Fruit fly (Drosophila melanogaster): Measurements from ENCODE around the gene CkIIalpha-i3.

Gene CkIIalpha-i3

DNA sequence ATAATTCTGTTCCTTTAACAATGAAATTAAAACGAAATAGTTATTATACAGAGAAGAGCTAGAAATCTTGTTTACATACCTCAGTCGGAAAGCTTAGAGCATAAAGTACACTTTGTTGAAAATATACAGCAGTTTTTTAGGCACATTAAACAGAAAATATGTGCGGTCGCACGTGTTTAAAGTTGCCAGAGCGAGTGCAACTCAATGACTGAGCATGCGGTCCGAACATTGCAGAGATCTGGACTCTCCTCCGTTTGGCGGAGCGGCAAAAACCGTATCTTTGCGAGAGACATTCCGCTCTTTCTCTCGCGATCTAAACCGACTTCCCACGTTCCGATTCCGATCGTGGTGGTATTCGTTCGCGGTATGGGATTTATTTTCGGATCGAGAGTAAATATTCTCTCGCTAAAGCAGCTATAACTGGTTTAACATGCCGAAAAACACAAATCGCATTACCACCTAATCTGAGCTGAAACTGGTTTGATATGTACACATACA is 2.4 kb downstream of the CkIIalpha-i3 start, which contains the start of gene CG13895 (continued):
- no peak for TF ChIP-seq Ets96B (tag; optimal IDR thresholded peaks at IDR 0.05)
- no peak for TF ChIP-seq fd85E (GFP tag; optimal IDR thresholded peaks at IDR 0.05)
- TF ChIP-seq CG4318 (GFP tag; optimal IDR thresholded peaks at IDR 0.05): no peak
- peak; percentile 21 to 26 for TF ChIP-seq ss (GFP tag; optimal IDR thresholded peaks at IDR 0.05)
- TF ChIP-seq CG6854 (GFP tag; optimal IDR thresholded peaks at IDR 0.05): peak; percentile 37

DNA sequence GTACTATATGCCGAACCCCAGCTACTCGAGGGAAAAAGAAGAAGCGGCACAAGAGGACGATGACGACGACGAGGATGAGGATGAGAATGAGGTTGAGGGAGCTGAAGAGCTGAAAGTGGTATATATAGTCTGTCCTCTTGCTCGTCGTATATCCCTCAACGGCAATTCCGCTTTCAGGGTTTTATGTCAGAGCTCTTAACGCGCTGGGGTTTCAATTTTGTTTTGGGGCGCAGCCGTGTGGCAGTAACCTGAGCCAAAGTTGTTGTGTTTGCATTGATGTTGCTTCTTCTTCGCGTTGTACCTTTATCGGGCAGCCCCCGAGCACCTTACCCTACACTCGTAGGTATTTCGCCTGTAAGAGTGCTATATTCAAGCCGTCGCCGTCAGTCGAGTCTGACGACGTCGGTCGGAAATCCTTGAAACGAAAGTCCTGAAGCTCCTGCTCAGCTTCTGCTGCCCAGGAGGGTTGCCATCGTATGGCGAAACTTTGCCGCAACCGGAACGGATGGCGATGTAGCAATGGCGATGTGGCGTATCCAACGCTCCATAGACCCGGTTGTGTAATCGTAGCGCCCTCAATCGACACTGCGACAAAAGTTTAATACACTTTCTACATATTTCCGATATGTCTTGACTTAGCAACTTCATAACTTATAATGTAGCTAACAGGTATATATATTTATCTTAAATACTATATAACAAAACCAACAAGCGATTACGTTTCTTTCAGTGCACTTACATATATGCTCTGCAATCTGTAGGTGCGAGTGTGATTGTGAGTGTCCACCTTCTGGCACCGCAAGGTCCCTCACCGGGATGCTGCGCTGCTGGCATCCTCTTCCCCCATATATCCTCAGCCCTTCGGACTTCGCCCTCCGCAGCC is 5.5 kb downstream of the CkIIalpha-i3 start:
- no peak for TF ChIP-seq Sox15 (GFP tag; optimal IDR thresholded peaks at IDR 0.05)
- no peak for TF ChIP-seq net (GFP tag; optimal IDR thresholded peaks at IDR 0.05)
- peak; percentile 50 for TF ChIP-seq CG32006 (GFP tag; optimal IDR thresholded peaks at IDR 0.05)
- TF ChIP-seq Met (GFP tag; optimal IDR thresholded peaks at IDR 0.05): peak; percentile 25
- TF ChIP-seq CG10631 (GFP tag; optimal IDR thresholded peaks at IDR 0.05): peak; percentile 17
- peak; percentile 19 for TF ChIP-seq fd59A (GFP tag; optimal IDR thresholded peaks at IDR 0.05)
- peak; percentile 10 for TF ChIP-seq topi (GFP tag; optimal IDR thresholded peaks at IDR 0.05)
- TF ChIP-seq CG6808 (GFP tag; optimal IDR thresholded peaks at IDR 0.05): peak; percentile 51
- peak; percentile 35 for TF ChIP-seq Smox (GFP tag; optimal IDR thresholded peaks at IDR 0.05)
- TF ChIP-seq CG6854 (GFP tag; optimal IDR thresholded peaks at IDR 0.05): no peak
- peak; percentile 17 for TF ChIP-seq CG11762 (GFP tag; optimal IDR thresholded peaks at IDR 0.05; ENCODE audit: insufficient read depth)
- TF ChIP-seq cyc (GFP tag; optimal IDR thresholded peaks at IDR 0.05): peak; percentile 25
- peak; percentile 4 for TF ChIP-seq Hr39 (GFP tag; optimal IDR thresholded peaks at IDR 0.05)
- TF ChIP-seq ss (GFP tag; optimal IDR thresholded peaks at IDR 0.05): peak in 1 of 2 experiments; percentile 19
- no peak for TF ChIP-seq Blimp-1 (GFP tag; optimal IDR thresholded peaks at IDR 0.05)
- peak; percentile 1 for TF ChIP-seq CG31627 (GFP tag; optimal IDR thresholded peaks at IDR 0.05)
- TF ChIP-seq Gug (GFP tag; IDR thresholded peaks at IDR 0.05): peak; percentile 37; the same call in 1 of the 2 replicates
- no peak for TF ChIP-seq fd85E (GFP tag; optimal IDR thresholded peaks at IDR 0.05)
- no peak for TF ChIP-seq CG11902 (GFP tag; optimal IDR thresholded peaks at IDR 0.05)
- TF ChIP-seq acj6 (GFP tag; optimal IDR thresholded peaks at IDR 0.05): peak; percentile 33
- no peak for TF ChIP-seq fkh (GFP tag; optimal IDR thresholded peaks at IDR 0.05)
- TF ChIP-seq CG8119 (GFP tag; IDR thresholded peaks at IDR 0.05): peak; percentile 48; the same call in 2 of the 3 replicates
- TF ChIP-seq CG9139 (GFP tag; optimal IDR thresholded peaks at IDR 0.05): no peak
- peak; percentile 53 for TF ChIP-seq CG3032 (tag; optimal IDR thresholded peaks at IDR 0.05)
- peak; percentile 70; the same call in 2 of the 3 replicates for TF ChIP-seq eg (GFP tag; IDR thresholded peaks at IDR 0.05)
- TF ChIP-seq Sox102F (GFP tag; optimal IDR thresholded peaks at IDR 0.05): no peak
- peak; percentile 46 for TF ChIP-seq OdsH (GFP tag; optimal IDR thresholded peaks at IDR 0.05)
- TF ChIP-seq dsx (GFP tag; optimal IDR thresholded peaks at IDR 0.05; ENCODE audit: poor library complexity, severe bottlenecking): peak; percentile 38
- no peak for TF ChIP-seq Sox14 (GFP tag; optimal IDR thresholded peaks at IDR 0.05)
- peak; percentile 59 for TF ChIP-seq Ets96B (tag; optimal IDR thresholded peaks at IDR 0.05)
- TF ChIP-seq achi (GFP tag; optimal IDR thresholded peaks at IDR 0.05): peak; percentile 47
- peak; percentile 5 for TF ChIP-seq CG7368 (GFP tag; optimal IDR thresholded peaks at IDR 0.05)
- TF ChIP-seq pdm3 (GFP tag; optimal IDR thresholded peaks at IDR 0.05): peak; percentile 30
- TF ChIP-seq CG1621 (tag; optimal IDR thresholded peaks at IDR 0.05): peak; percentile 34
- TF ChIP-seq CG3919 (GFP tag; optimal IDR thresholded peaks at IDR 0.05): peak; percentile 42
- peak; percentile 63; the same call in 2 of the 3 replicates for TF ChIP-seq CG6163 (GFP tag; IDR thresholded peaks at IDR 0.05)
- peak; percentile 48 for TF ChIP-seq Hr4 (GFP tag; optimal IDR thresholded peaks at IDR 0.05)
- TF ChIP-seq lz (GFP tag; optimal IDR thresholded peaks at IDR 0.05): peak; percentile 19
- TF ChIP-seq CG6792 (GFP tag; optimal IDR thresholded peaks at IDR 0.05): peak; percentile 32
- TF ChIP-seq salr (GFP tag; optimal IDR thresholded peaks at IDR 0.05): peak in 1 of 2 experiments; percentile 27
- TF ChIP-seq Eip93F (GFP tag; optimal IDR thresholded peaks at IDR 0.05): no peak
- peak; percentile 55 for TF ChIP-seq CG15336 (GFP tag; IDR thresholded peaks at IDR 0.05)
- TF ChIP-seq CG8319 (GFP tag; optimal IDR thresholded peaks at IDR 0.05): no peak
- TF ChIP-seq Eip78C (GFP tag): peak; percentile 83
- TF ChIP-seq CG8632 (GFP tag; optimal IDR thresholded peaks at IDR 0.05): peak; percentile 33

Data from whole organism, prepupa.